Worm (Caenorhabditis elegans) whole organism, young adult: ENCODE data around the gene sri-61.

Experiments
- D2030.7 ChIP-seq: fragments of 200-800 bp; sonication (Bioruptor generic); IDR thresholded peaks from 2 replicates; pipeline ENCODE4 v1.3.6; 2022; ENCODE audit warnings: missing genetic modification reagents, missing genetic modification characterization, missing compliant biosample characterization
- F10E7.11 ChIP-seq: sonication (generic microtip); optimal IDR thresholded peaks from 2 replicates; lab custom pipeline; 2017; ENCODE audit warnings: mild to moderate bottlenecking, missing genetic modification characterization, moderate library complexity, missing compliant biosample characterization
- F37B4.10 ChIP-seq: fragments of 200-800 bp; sonication (Bioruptor generic); IDR thresholded peaks from 2 replicates; pipeline ENCODE4 v1.3.6; 2022; ENCODE audit warnings: missing genetic modification characterization, missing compliant biosample characterization
- F57A8.1 ChIP-seq: fragments of 200-800 bp; sonication (Bioruptor generic); optimal IDR thresholded peaks from 2 replicates; lab custom pipeline; 2018; ENCODE audit warnings: mild to moderate bottlenecking, missing genetic modification characterization, moderate library complexity, missing compliant biosample characterization
- F57C9.4 ChIP-seq: sonication (generic microtip); optimal IDR thresholded peaks from 2 replicates; lab custom pipeline; 2017; ENCODE audit warnings: mild to moderate bottlenecking, missing genetic modification characterization, missing compliant biosample characterization
- T07F8.4 ChIP-seq: sonication (generic microtip); optimal IDR thresholded peaks from 2 replicates; lab custom pipeline; 2016; ENCODE audit warnings: mild to moderate bottlenecking, missing genetic modification characterization, moderate library complexity, missing compliant biosample characterization
- Y67H2A.10 ChIP-seq: fragments of 200-800 bp; sonication (Bioruptor generic); conservative IDR thresholded peaks from 2 replicates; pipeline ENCODE4 v1.3.6; 2022; ENCODE audit warnings: missing genetic modification reagents, missing genetic modification characterization, missing compliant biosample characterization
- ZK185.1 ChIP-seq: sonication (generic microtip); optimal IDR thresholded peaks from 2 replicates; lab custom pipeline; 2016; ENCODE audit warnings: mild to moderate bottlenecking, missing genetic modification characterization, missing compliant biosample characterization; ENCODE audit not compliant: poor library complexity, severe bottlenecking
- akir-1 ChIP-seq: fragments of 200-800 bp; sonication (Bioruptor generic); optimal IDR thresholded peaks from 2 replicates; lab custom pipeline; 2018; ENCODE audit warnings: mild to moderate bottlenecking, missing genetic modification characterization, moderate library complexity, missing compliant biosample characterization
- attf-5 ChIP-seq: fragments of 200-800 bp; sonication (Bioruptor generic); optimal IDR thresholded peaks from 2 replicates; lab custom pipeline; 2018; ENCODE audit warnings: mild to moderate bottlenecking, missing genetic modification characterization, missing compliant biosample characterization
- cebp-2 ChIP-seq: fragments of 200-800 bp; sonication (Bioruptor generic); IDR thresholded peaks from 2 replicates; pipeline ENCODE4 v1.3.6; 2022; ENCODE audit warnings: missing genetic modification characterization, missing compliant biosample characterization
- ceh-100 ChIP-seq: fragments of 200-800 bp; sonication (Bioruptor generic); IDR thresholded peaks from 2 replicates; pipeline ENCODE4 v1.3.6; 2022; ENCODE audit warnings: missing genetic modification reagents, missing genetic modification characterization, missing compliant biosample characterization
- ceh-27 ChIP-seq: fragments of 200-800 bp; sonication (Bioruptor generic); optimal IDR thresholded peaks from 2 replicates; lab custom pipeline; 2018; ENCODE audit warnings: mild to moderate bottlenecking, missing genetic modification characterization, moderate library complexity, missing compliant biosample characterization
- ceh-40 ChIP-seq: fragments of 200-800 bp; sonication (Bioruptor generic); IDR thresholded peaks from 2 replicates; pipeline ENCODE4 v1.3.6; 2022; ENCODE audit warnings: missing genetic modification characterization, missing compliant biosample characterization
- chd-7 ChIP-seq: sonication (generic microtip); optimal IDR thresholded peaks from 2 replicates; lab custom pipeline; 2016; ENCODE audit warnings: mild to moderate bottlenecking, missing genetic modification characterization, moderate library complexity, missing compliant biosample characterization
- dox-1 ChIP-seq: fragments of 200-800 bp; sonication (Bioruptor generic); IDR thresholded peaks from 2 replicates; pipeline ENCODE4 v1.3.6; 2022; ENCODE audit warnings: missing genetic modification reagents, missing genetic modification characterization, missing compliant biosample characterization
- dpff-1 ChIP-seq: sonication (generic microtip); optimal IDR thresholded peaks from 2 replicates; lab custom pipeline; 2017; ENCODE audit warnings: mild to moderate bottlenecking, missing genetic modification characterization, missing compliant biosample characterization
- egl-44 ChIP-seq: fragments of 200-800 bp; sonication (Bioruptor generic); IDR thresholded peaks from 2 replicates; pipeline ENCODE4 v1.3.6; 2022; ENCODE audit warnings: missing genetic modification reagents, missing genetic modification characterization, missing compliant biosample characterization
- ekl-4 ChIP-seq: fragments of 200-800 bp; sonication (Bioruptor generic); IDR thresholded peaks from 2 replicates; pipeline ENCODE4 v1.3.6; 2022; ENCODE audit warnings: missing genetic modification reagents, missing genetic modification characterization, missing compliant biosample characterization
- gei-17 ChIP-seq: fragments of 200-800 bp; sonication (Bioruptor generic); optimal IDR thresholded peaks from 2 replicates; lab custom pipeline; 2018; ENCODE audit warnings: mild to moderate bottlenecking, missing genetic modification characterization, missing compliant biosample characterization
- hlh-12 ChIP-seq: sonication (generic microtip); optimal IDR thresholded peaks from 2 replicates; lab custom pipeline; 2016; ENCODE audit warnings: missing genetic modification characterization, missing compliant biosample characterization
- hlh-26 ChIP-seq: fragments of 200-800 bp; sonication (Bioruptor generic); conservative IDR thresholded peaks from 2 replicates; pipeline ENCODE4 v1.3.6; 2022; ENCODE audit warnings: missing genetic modification reagents, missing genetic modification characterization, missing compliant biosample characterization
- hrde-1 ChIP-seq: sonication (generic microtip); optimal IDR thresholded peaks from 2 replicates; lab custom pipeline; 2016; ENCODE audit warnings: missing genetic modification characterization, mild to moderate bottlenecking, missing compliant biosample characterization, moderate library complexity, missing genotype, missing genetic modification reagents, borderline replicate concordance
- lin-35 ChIP-seq, 3 experiments: fragments of 150-350 bp in 2 of 3; sonication (generic microtip) in 1 of 3; optimal IDR thresholded peaks; 2 replicates each; lab custom pipeline; 2014 to 2018; ENCODE audit warnings: missing biosample characterization in 3 of 3, missing genetic modification characterization in 3 of 3, missing genetic modification reagents in 3 of 3
- lsy-27 ChIP-seq: sonication (generic microtip); optimal IDR thresholded peaks from 2 replicates; lab custom pipeline; 2017; ENCODE audit warnings: missing genetic modification characterization, mild to moderate bottlenecking, missing compliant biosample characterization, antibody characterized with exemption, missing genotype, borderline replicate concordance; ENCODE audit not compliant: insufficient read depth
- madf-6 ChIP-seq: fragments of 200-800 bp; sonication (Bioruptor generic); IDR thresholded peaks from 2 replicates; pipeline ENCODE4 v1.3.6; 2022; ENCODE audit warnings: missing genetic modification reagents, missing genetic modification characterization, missing compliant biosample characterization
- mes-4 ChIP-seq: sonication (generic microtip); optimal IDR thresholded peaks from 2 replicates; lab custom pipeline; 2016; ENCODE audit warnings: missing genotype, missing genetic modification characterization, missing compliant biosample characterization
- nfya-2 ChIP-seq: fragments of 200-800 bp; sonication (Bioruptor generic); IDR thresholded peaks from 2 replicates; pipeline ENCODE4 v1.3.6; 2022; ENCODE audit warnings: missing genetic modification reagents, missing genetic modification characterization, missing compliant biosample characterization
- nhr-120 ChIP-seq: fragments of 200-800 bp; sonication (Bioruptor generic); IDR thresholded peaks from 2 replicates; pipeline ENCODE4 v1.3.6; 2022; ENCODE audit warnings: missing genetic modification characterization, missing compliant biosample characterization
- nhr-179 ChIP-seq: sonication (generic microtip); optimal IDR thresholded peaks from 2 replicates; lab custom pipeline; 2016; ENCODE audit warnings: mild to moderate bottlenecking, missing genetic modification characterization, missing compliant biosample characterization
- pbrm-1 ChIP-seq: fragments of 200-800 bp; sonication (Bioruptor generic); IDR thresholded peaks from 2 replicates; pipeline ENCODE4 v1.3.6; 2022; ENCODE audit warnings: missing genetic modification reagents, missing genetic modification characterization, missing compliant biosample characterization
- pha-4 ChIP-seq: fragments of 150-350 bp; sonication (generic microtip); optimal IDR thresholded peaks from 2 replicates; lab custom pipeline; 2014; ENCODE audit warnings: missing biosample characterization, missing genetic modification reagents, missing genetic modification characterization
- rcor-1 ChIP-seq: fragments of 200-800 bp; sonication (Bioruptor generic); IDR thresholded peaks from 2 replicates; pipeline ENCODE4 v1.3.6; 2022; ENCODE audit warnings: missing genetic modification reagents, missing genetic modification characterization, missing compliant biosample characterization
- snpc-1.1 ChIP-seq: sonication (generic microtip); optimal IDR thresholded peaks from 2 replicates; lab custom pipeline; 2017; ENCODE audit warnings: missing genetic modification characterization, mild to moderate bottlenecking, missing compliant biosample characterization, antibody characterized with exemption, moderate library complexity, missing genotype, missing genetic modification reagents; ENCODE audit not compliant: insufficient read depth
- snpc-1.3 ChIP-seq: sonication (generic microtip); optimal IDR thresholded peaks from 2 replicates; lab custom pipeline; 2017; ENCODE audit warnings: missing genetic modification characterization, mild to moderate bottlenecking, missing compliant biosample characterization, antibody characterized with exemption, moderate library complexity, missing genotype, missing genetic modification reagents; ENCODE audit not compliant: insufficient read depth
- tbx-9 ChIP-seq: sonication (generic microtip); optimal IDR thresholded peaks from 2 replicates; lab custom pipeline; 2016; ENCODE audit warnings: borderline replicate concordance, missing genetic modification characterization, inconsistent platforms, missing compliant biosample characterization
- xnd-1 ChIP-seq: sonication (generic microtip); optimal IDR thresholded peaks from 2 replicates; lab custom pipeline; 2016; ENCODE audit warnings: missing genotype, missing genetic modification reagents, missing genetic modification characterization, missing compliant biosample characterization
- zfh-2 ChIP-seq: fragments of 200-800 bp; sonication (Bioruptor generic); conservative IDR thresholded peaks from 2 replicates; pipeline ENCODE4 v1.3.6; 2022; ENCODE audit warnings: missing genetic modification reagents, missing genetic modification characterization, missing compliant biosample characterization
- ztf-28 ChIP-seq: fragments of 200-800 bp; sonication (Bioruptor generic); IDR thresholded peaks from 2 replicates; pipeline ENCODE4 v1.3.6; 2022; ENCODE audit warnings: missing genetic modification reagents, missing genetic modification characterization, missing compliant biosample characterization
- ztf-6 ChIP-seq: fragments of 200-800 bp; sonication (Bioruptor generic); IDR thresholded peaks from 2 replicates; pipeline ENCODE4 v1.3.6; 2022; ENCODE audit warnings: missing genetic modification reagents, missing genetic modification characterization, missing compliant biosample characterization

Gene sri-61

ce11 chrII:2705200-2705599, 5.1 kb upstream of the sri-61 start, which contains the start of gene srh-128:
TSS of gene srh-128 (minus strand) at chrII:2705300.
- TF ChIP-seq F57C9.4 (no peak), dpff-1 (tag; lab: Kevin White, UChicago) (no peak), ceh-27 (no peak), rcor-1 (GFP tag; lab: Robert Waterston, UW) (no peak), dox-1 (GFP tag; lab: Robert Waterston, UW) (no peak), attf-5 (GFP tag; lab: Kevin White, UChicago) (no peak), F37B4.10 (GFP tag; lab: Robert Waterston, UW) (no peak), ceh-100 (GFP tag; lab: Robert Waterston, UW) (no peak), ztf-6 (no peak), xnd-1 (no peak), pha-4 (tag; lab: Kevin White, UChicago) (no peak), gei-17 (GFP tag; lab: Kevin White, UChicago) (no peak), hlh-12 (tag; lab: Kevin White, UChicago) (no peak), nfya-2 (GFP tag; lab: Robert Waterston, UW) (no peak), pbrm-1 (GFP tag; lab: Robert Waterston, UW) (no peak), ztf-28 (GFP tag; lab: Robert Waterston, UW) (no peak), lin-35 (GFP tag; optimal IDR thresholded peaks at IDR 0.05; lab: Kevin White, UChicago) (no peak)

DNA sequence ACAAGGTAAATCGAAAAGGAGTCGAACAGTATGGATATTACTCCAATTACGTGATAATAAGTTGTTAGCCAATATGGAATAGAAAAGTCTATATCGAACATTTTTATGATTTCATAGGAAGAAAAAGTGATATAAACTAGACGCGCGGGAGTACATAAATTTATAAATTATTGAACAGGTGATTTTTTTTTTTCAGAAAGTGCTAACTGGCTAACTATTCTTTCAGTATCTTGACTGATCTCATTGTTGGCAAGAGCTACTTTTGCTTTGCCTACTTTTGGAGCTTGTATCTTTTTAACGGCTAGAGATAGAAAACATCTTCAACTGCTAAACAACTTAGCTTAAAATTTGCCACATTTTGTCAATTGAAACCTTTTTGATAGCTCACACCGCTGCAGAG, 2.6 kb upstream of the sri-61 start, which contains the start of gene sri-60:
sri-60 (minus strand) TSS at position 101 of the 400 bp plus-strand sequence.
- no peak for TF ChIP-seq snpc-1.3 (tag; lab: Kevin White, UChicago)
- no peak for TF ChIP-seq hlh-26
- no peak for TF ChIP-seq xnd-1
- TF ChIP-seq ceh-40 (GFP tag; lab: Robert Waterston, UW), result no peak
- no peak for TF ChIP-seq ceh-27
- TF ChIP-seq lsy-27 (tag; lab: Kevin White, UChicago), result no peak
- no peak for TF ChIP-seq nhr-120 (GFP tag; lab: Robert Waterston, UW)
- no peak for TF ChIP-seq ZK185.1 (tag; lab: Kevin White, UChicago)
- no peak for TF ChIP-seq hrde-1 (tag; lab: Kevin White, UChicago)
- TF ChIP-seq F10E7.11 (tag; lab: Kevin White, UChicago), result no peak
- TF ChIP-seq chd-7 (tag; lab: Kevin White, UChicago), result no peak
- TF ChIP-seq madf-6 (GFP tag; lab: Robert Waterston, UW), result no peak
- TF ChIP-seq egl-44 (GFP tag; lab: Robert Waterston, UW), result no peak
- no peak for TF ChIP-seq zfh-2
- TF ChIP-seq F57A8.1, result no peak

- no peak for TF ChIP-seq tbx-9 (tag; lab: Kevin White, UChicago)
- no peak for TF ChIP-seq dpff-1 (tag; lab: Kevin White, UChicago)
- no peak for TF ChIP-seq cebp-2 (GFP tag; lab: Robert Waterston, UW)
- no peak for TF ChIP-seq hlh-26
- TF ChIP-seq T07F8.4 (tag; lab: Kevin White, UChicago), result no peak
- no peak for TF ChIP-seq nhr-179 (tag; lab: Kevin White, UChicago)
- TF ChIP-seq Y67H2A.10 (GFP tag; lab: Robert Waterston, UW), result no peak
- no peak for TF ChIP-seq akir-1 (GFP tag; lab: Kevin White, UChicago)
- TF ChIP-seq snpc-1.1 (tag; lab: Kevin White, UChicago), result no peak
- no peak for TF ChIP-seq mes-4
- TF ChIP-seq D2030.7, result no peak
- TF ChIP-seq ekl-4 (GFP tag; lab: Robert Waterston, UW), result no peak
- TF ChIP-seq, all 124 proteins: peak for 0
Observed at ce11 chrII:2698378-2698777, 1.8 kb downstream of the sri-61 start, which contains the start of gene sri-62. TSS of gene sri-62 (minus strand) at chrII:2698478.
